Worm (Caenorhabditis elegans) whole organism, L2 larva: ENCODE data around the gene Y62E10A.23.
"Not testable (repeated sequence)": the region's sequence is repeated elsewhere in the genome, so short reads cannot be mapped to it uniquely, and the experiment has no call there.

Source experiments
- fos-1 ChIP-seq: fragments of 150-350 bp; optimal IDR thresholded peaks from 2 replicates; lab custom pipeline; 2014; ENCODE audit warnings: missing biosample characterization, missing genetic modification characterization
- mab-5 ChIP-seq: fragments of 150-350 bp; optimal IDR thresholded peaks from 2 replicates; lab custom pipeline; 2014; ENCODE audit warnings: missing biosample characterization, missing genetic modification characterization
- skn-1 ChIP-seq: sonication (generic microtip); optimal IDR thresholded peaks from 2 replicates; lab custom pipeline; 2017; ENCODE audit warnings: missing biosample characterization, missing genetic modification characterization
- unc-39 ChIP-seq: fragments of 150-350 bp; optimal IDR thresholded peaks from 2 replicates; lab custom pipeline; 2014; ENCODE audit warnings: missing biosample characterization, missing genetic modification characterization
- unc-55 ChIP-seq: fragments of 150-350 bp; sonication (generic microtip); optimal IDR thresholded peaks from 3 replicates; lab custom pipeline; 2014; ENCODE audit warnings: missing biosample characterization, missing genetic modification reagents, missing genetic modification characterization

DNA sequence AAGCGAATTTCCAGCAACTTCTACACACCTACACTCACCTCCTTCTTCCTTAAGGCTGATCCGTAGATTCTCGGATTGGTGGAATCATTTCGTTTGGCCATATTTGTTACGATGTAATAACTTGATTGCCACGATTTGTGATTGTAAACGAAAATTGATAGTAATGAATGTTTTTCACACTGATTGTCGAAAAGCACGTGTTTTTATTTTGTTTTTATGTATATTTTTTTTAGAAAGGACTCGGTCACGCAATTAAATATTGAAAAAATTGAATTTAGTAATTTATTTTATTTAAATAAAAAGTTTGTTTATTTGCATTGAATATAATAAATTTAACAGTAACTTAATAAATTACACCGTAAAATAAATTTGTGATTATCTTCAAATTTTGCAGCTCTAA is 47.8 kb downstream of the Y62E10A.23 start, which contains the start of gene K09B11.5:
- not testable (repeated sequence) for TF ChIP-seq unc-55 (GFP tag; lab: Kevin White, UChicago); fos-1; unc-39 (tag; lab: Kevin White, UChicago); skn-1 (tag; lab: Kevin White, UChicago); mab-5 (tag; lab: Kevin White, UChicago)
